Worm (Caenorhabditis elegans): ENCODE measurements around the gene Y75B7B.1.

Gene Y75B7B.1

DNA sequence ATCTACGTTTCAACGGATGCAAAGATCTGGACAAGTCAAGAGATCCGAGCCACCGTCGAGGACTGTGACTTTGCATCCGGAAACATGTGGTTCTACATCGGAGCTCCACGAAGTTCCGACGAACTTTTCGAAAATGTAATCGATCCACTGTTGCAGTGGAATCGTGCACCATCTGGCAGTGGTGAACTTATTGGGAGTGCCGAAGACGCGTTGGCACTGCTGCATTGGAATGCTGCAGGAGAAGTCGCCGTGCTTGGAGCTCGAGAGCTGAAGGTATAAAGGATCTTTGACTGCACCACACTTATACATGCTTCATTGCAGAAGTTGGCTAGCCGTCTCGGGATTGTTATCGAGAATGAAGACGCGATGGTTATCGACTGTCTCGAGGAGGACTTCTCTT is 8.7 kb upstream of the Y75B7B.1 start:
- TF ChIP-seq nhr-67 (tag; optimal IDR thresholded peaks at IDR 0.05) = no peak
- TF ChIP-seq nfya-1 (tag; optimal IDR thresholded peaks at IDR 0.05; ENCODE audit: insufficient read depth) = no peak
- no peak for TF ChIP-seq lsy-12 (tag; optimal IDR thresholded peaks at IDR 0.05)
- TF ChIP-seq elt-2 (tag; optimal IDR thresholded peaks at IDR 0.05) = peak; percentile 21
- peak; percentile 64 for TF ChIP-seq ama-1 (optimal IDR thresholded peaks at IDR 0.05)
- TF ChIP-seq ceh-82 (tag; optimal IDR thresholded peaks at IDR 0.05) = peak; percentile 23
- peak in 1 of 3 experiments; percentile 5 for TF ChIP-seq elt-3 (tag; optimal IDR thresholded peaks at IDR 0.05)

DNA sequence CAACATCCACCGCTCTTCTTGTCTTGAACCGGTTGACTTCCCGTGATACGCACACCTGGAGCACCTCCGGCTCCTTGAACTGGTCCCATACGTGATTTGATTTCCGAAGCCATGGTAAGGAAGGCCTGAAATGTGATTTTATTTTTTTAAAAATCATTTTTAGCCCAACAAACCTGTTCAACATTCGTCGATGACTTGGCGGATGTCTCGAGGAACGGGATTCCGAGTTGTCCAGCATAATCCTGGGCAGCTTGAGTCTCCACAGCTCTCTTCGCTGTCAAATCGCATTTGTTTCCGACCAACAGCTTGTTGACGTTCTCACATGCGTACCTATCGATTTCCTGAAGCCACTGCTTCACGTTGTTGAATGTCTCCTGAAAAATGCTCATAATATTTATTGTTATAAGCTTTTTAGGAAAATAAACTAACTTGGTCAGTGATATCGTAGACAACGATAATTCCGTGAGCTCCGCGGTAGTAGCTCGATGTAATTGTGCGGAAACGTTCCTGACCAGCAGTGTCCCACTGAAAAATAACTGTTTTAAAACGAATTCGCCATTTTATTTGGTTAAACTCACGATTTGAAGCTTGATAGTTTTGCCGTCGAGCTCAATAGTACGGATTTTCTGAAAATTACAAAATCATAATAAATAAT is 7.5 kb upstream of the Y75B7B.1 start:
- TF ChIP-seq egl-27 (tag; optimal IDR thresholded peaks at IDR 0.05) (no peak), daf-12 (tag; optimal IDR thresholded peaks at IDR 0.05) (no peak), snpc-4 (tag; optimal IDR thresholded peaks at IDR 0.05) (no peak), fkh-10 (GFP tag; optimal IDR thresholded peaks at IDR 0.05) (no peak), fkh-2 (tag; optimal IDR thresholded peaks at IDR 0.05) (no peak), R02D3.7 (tag; optimal IDR thresholded peaks at IDR 0.05) (no peak), nhr-67 (tag; optimal IDR thresholded peaks at IDR 0.05) (no peak), nhr-11 (tag; optimal IDR thresholded peaks at IDR 0.05) (no peak), zag-1 (tag; optimal IDR thresholded peaks at IDR 0.05) (no peak), lsy-12 (tag; optimal IDR thresholded peaks at IDR 0.05) (no peak)

DNA sequence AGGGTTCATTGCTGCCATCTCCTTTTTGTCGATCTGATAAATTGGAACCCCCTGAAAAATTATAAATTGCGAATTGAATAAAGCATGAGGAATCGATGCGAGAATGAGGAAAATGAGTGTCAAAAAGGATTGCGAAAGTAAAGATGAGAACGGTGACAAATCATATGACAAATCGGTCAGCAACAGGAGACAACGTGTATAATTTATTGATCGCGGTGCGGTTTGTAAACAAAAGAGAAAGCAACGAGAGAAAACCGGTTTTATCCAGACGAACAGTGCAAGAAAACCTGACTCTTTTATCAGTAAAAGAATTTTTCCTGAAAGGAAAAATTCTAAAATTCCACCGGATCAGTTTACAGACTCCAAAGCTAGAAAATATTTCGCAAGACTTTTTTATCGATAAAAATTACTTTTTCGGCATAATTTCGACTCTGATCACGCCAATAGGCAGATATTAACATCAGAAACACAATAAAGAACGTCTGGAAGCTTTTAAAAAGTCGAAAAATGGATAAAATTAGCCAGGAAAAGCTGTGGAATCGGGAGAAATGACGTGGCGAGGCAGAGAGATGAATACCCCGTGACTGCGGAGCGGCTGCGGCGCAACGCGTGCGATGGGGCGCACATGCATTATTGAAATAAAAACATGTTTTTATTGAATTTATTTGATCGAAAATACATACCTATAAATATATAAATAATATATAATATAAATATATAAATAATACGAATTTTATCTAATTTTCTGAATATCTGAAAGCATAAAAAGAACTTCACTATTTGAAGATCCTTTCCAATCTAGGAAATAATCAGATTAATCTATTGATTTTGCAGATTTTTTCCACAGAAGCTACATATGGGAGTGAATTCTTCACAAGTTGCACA is 6.5 kb upstream of the Y75B7B.1 start, which contains the start of the genes rab-1 and C39F7.5:
rab-1 (minus strand) TSS at position 51 of the 885 bp plus-strand sequence.
C39F7.5 (plus strand) TSS at position 835 of the 885 bp plus-strand sequence.
- peak; percentile 58 for TF ChIP-seq elt-2 (tag; optimal IDR thresholded peaks at IDR 0.05)
- TF ChIP-seq egl-5 (tag; optimal IDR thresholded peaks at IDR 0.05) = peak; percentile 27
- TF ChIP-seq R02D3.7 (tag; optimal IDR thresholded peaks at IDR 0.05) = no peak
- no peak for TF ChIP-seq nhr-28 (tag; optimal IDR thresholded peaks at IDR 0.05)
- no peak for TF ChIP-seq fkh-2 (tag; optimal IDR thresholded peaks at IDR 0.05)
- TF ChIP-seq ama-1 (optimal IDR thresholded peaks at IDR 0.05) = no peak
- TF ChIP-seq nhr-25 (tag; optimal IDR thresholded peaks at IDR 0.05) = no peak
- TF ChIP-seq mml-1 (tag; optimal IDR thresholded peaks at IDR 0.05) = no peak
- TF ChIP-seq nhr-11 (tag; optimal IDR thresholded peaks at IDR 0.05) = no peak
- no peak for TF ChIP-seq mdl-1 (tag; optimal IDR thresholded peaks at IDR 0.05)
- no peak for TF ChIP-seq unc-62 (GFP tag; optimal IDR thresholded peaks at IDR 0.05)
- peak; percentile 24 for TF ChIP-seq nhr-23 (tag; optimal IDR thresholded peaks at IDR 0.05)
- TF ChIP-seq nhr-12 (tag; optimal IDR thresholded peaks at IDR 0.05) = no peak
- no peak for TF ChIP-seq ceh-82 (tag; optimal IDR thresholded peaks at IDR 0.05)
- no peak for TF ChIP-seq zag-1 (tag; optimal IDR thresholded peaks at IDR 0.05)
- TF ChIP-seq ztf-11 (tag; optimal IDR thresholded peaks at IDR 0.05) = no peak
- TF ChIP-seq unc-39 (tag; optimal IDR thresholded peaks at IDR 0.05) = no peak
- no peak for TF ChIP-seq nhr-43 (tag; optimal IDR thresholded peaks at IDR 0.05; ENCODE audit: poor library complexity, severe bottlenecking)
- no peak for TF ChIP-seq aly-2 (tag; optimal IDR thresholded peaks at IDR 0.05)
- TF ChIP-seq pha-4 (tag; optimal IDR thresholded peaks at IDR 0.05) = peak; percentile 74
- no peak for TF ChIP-seq nhr-67 (tag; optimal IDR thresholded peaks at IDR 0.05)
- TF ChIP-seq egl-27 (tag; optimal IDR thresholded peaks at IDR 0.05) = no peak
- peak; percentile 21 for TF ChIP-seq hmg-11 (tag; optimal IDR thresholded peaks at IDR 0.05)
- no peak for TF ChIP-seq lsy-12 (tag; optimal IDR thresholded peaks at IDR 0.05)
- no peak for TF ChIP-seq jun-1 (tag; optimal IDR thresholded peaks at IDR 0.05)
- no peak for TF ChIP-seq ceh-9 (tag; optimal IDR thresholded peaks at IDR 0.05)
- peak; percentile 60 for TF ChIP-seq snpc-4 (tag; optimal IDR thresholded peaks at IDR 0.05)
- TF ChIP-seq lin-39 (tag; optimal IDR thresholded peaks at IDR 0.05) = peak; percentile 77
- TF ChIP-seq pqm-1 (tag; optimal IDR thresholded peaks at IDR 0.05) = peak; percentile 34
- TF ChIP-seq fkh-10 (GFP tag; optimal IDR thresholded peaks at IDR 0.05) = no peak
- TF ChIP-seq ceh-16 (tag; optimal IDR thresholded peaks at IDR 0.05) = no peak
- no peak for TF ChIP-seq sea-2 (GFP tag; optimal IDR thresholded peaks at IDR 0.05)
- TF ChIP-seq nhr-237 (tag; optimal IDR thresholded peaks at IDR 0.05) = no peak
- peak; percentile 81 for TF ChIP-seq lin-15B (tag; optimal IDR thresholded peaks at IDR 0.05)
- no peak for TF ChIP-seq skn-1 (tag; optimal IDR thresholded peaks at IDR 0.05)
- TF ChIP-seq ztf-4 (tag; optimal IDR thresholded peaks at IDR 0.05) = peak; percentile 8
- TF ChIP-seq nfya-1 (tag; optimal IDR thresholded peaks at IDR 0.05; ENCODE audit: insufficient read depth) = peak; percentile 67

Data from whole organism, L3 larva.